Worm (Caenorhabditis elegans) whole organism, young adult: ENCODE measurements around the gene clec-148.

Source experiments
- D2030.7 ChIP-seq: fragments of 200-800 bp; sonication (Bioruptor generic); IDR thresholded peaks from 2 replicates; pipeline ENCODE4 v1.3.6; 2022; ENCODE audit warnings: missing genetic modification reagents, missing genetic modification characterization, missing compliant biosample characterization
- F37B4.10 ChIP-seq: fragments of 200-800 bp; sonication (Bioruptor generic); IDR thresholded peaks from 2 replicates; pipeline ENCODE4 v1.3.6; 2022; ENCODE audit warnings: missing genetic modification characterization, missing compliant biosample characterization
- F49E8.2 ChIP-seq: sonication (generic microtip); optimal IDR thresholded peaks from 3 replicates; lab custom pipeline; 2017; ENCODE audit warnings: missing genetic modification characterization, mild to moderate bottlenecking, missing compliant biosample characterization, antibody characterized with exemption, moderate library complexity; ENCODE audit not compliant: insufficient read depth
- ama-1 ChIP-seq, 3 experiments: fragments of 150-350 bp in 1 of 3; sonication (generic microtip) in 2 of 3; optimal IDR thresholded peaks; 2 replicates each; lab custom pipeline; 2014 to 2018; ENCODE audit warnings: missing biosample characterization in 2 of 3, missing genetic modification characterization in 2 of 3, missing genetic modification reagents in 2 of 3
- attf-3 ChIP-seq: fragments of 200-800 bp; sonication (Bioruptor generic); conservative IDR thresholded peaks from 2 replicates; pipeline ENCODE4 v1.3.6; 2022; ENCODE audit warnings: missing genetic modification reagents, missing genetic modification characterization, missing compliant biosample characterization
- hmg-1.2 ChIP-seq: fragments of 200-800 bp; sonication (Bioruptor generic); IDR thresholded peaks from 2 replicates; pipeline ENCODE4 v1.3.6; 2022; ENCODE audit warnings: missing genetic modification reagents, missing genetic modification characterization, missing compliant biosample characterization
- mes-4 ChIP-seq: sonication (generic microtip); optimal IDR thresholded peaks from 2 replicates; lab custom pipeline; 2016; ENCODE audit warnings: missing genotype, missing genetic modification characterization, missing compliant biosample characterization
- pbrm-1 ChIP-seq: fragments of 200-800 bp; sonication (Bioruptor generic); IDR thresholded peaks from 2 replicates; pipeline ENCODE4 v1.3.6; 2022; ENCODE audit warnings: missing genetic modification reagents, missing genetic modification characterization, missing compliant biosample characterization
- unc-130 ChIP-seq: sonication (generic microtip); optimal IDR thresholded peaks from 2 replicates; lab custom pipeline; 2016; ENCODE audit warnings: missing genetic modification reagents, missing genetic modification characterization, missing compliant biosample characterization
- unc-62 ChIP-seq: fragments of 150-350 bp; optimal IDR thresholded peaks from 2 replicates; lab custom pipeline; 2014; ENCODE audit warnings: missing biosample characterization, missing genetic modification reagents, missing genetic modification characterization
- ztf-18 ChIP-seq: sonication (generic microtip); optimal IDR thresholded peaks from 2 replicates; lab custom pipeline; 2016; ENCODE audit warnings: missing genotype, mild to moderate bottlenecking, missing genetic modification characterization, missing compliant biosample characterization

DNA sequence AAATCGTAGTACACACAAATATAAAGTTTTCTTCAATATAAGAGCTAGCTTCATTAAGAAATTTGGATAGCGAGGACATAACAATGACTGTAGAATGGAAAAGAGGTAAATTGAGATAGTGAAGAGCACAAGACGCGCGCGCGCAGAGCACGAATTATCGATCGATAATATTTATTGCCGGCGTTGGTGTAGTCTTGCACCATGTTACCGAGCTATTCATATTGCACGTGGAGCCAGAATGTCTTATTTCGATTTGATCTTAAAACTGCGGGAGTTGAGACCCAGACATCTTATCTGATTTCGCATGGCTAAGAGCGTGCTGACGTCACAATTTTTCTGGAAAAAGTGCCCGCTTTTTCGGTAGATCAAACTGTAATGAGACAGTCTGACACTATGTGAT is 6.2 kb downstream of the clec-148 start, which contains the start of gene F40G9.18:
- no peak for TF ChIP-seq mes-4 (tag; lab: Kevin White, UChicago)
- TF ChIP-seq D2030.7 (GFP tag; lab: Robert Waterston, UW), result no peak
- no peak for TF ChIP-seq hmg-1.2
- no peak for TF ChIP-seq attf-3 (GFP tag; lab: Robert Waterston, UW)
- no peak for TF ChIP-seq F37B4.10
- TF ChIP-seq pbrm-1 (GFP tag; lab: Robert Waterston, UW), result no peak
- no peak for TF ChIP-seq ama-1 (optimal IDR thresholded peaks at IDR 0.05; lab: Kevin White, UChicago)
- TF ChIP-seq ama-1 (GFP tag; optimal IDR thresholded peaks at IDR 0.05; lab: Kevin White, UChicago), result no peak
- no peak for TF ChIP-seq unc-62 (GFP tag; lab: Kevin White, UChicago)
- TF ChIP-seq F49E8.2 (tag; lab: Kevin White, UChicago), result no peak
- no peak for TF ChIP-seq ztf-18
- TF ChIP-seq unc-130 (GFP tag; lab: Kevin White, UChicago), result no peak
